Fruit fly (Drosophila melanogaster): Measurements from ENCODE around the gene Ifrd1.

DNA sequence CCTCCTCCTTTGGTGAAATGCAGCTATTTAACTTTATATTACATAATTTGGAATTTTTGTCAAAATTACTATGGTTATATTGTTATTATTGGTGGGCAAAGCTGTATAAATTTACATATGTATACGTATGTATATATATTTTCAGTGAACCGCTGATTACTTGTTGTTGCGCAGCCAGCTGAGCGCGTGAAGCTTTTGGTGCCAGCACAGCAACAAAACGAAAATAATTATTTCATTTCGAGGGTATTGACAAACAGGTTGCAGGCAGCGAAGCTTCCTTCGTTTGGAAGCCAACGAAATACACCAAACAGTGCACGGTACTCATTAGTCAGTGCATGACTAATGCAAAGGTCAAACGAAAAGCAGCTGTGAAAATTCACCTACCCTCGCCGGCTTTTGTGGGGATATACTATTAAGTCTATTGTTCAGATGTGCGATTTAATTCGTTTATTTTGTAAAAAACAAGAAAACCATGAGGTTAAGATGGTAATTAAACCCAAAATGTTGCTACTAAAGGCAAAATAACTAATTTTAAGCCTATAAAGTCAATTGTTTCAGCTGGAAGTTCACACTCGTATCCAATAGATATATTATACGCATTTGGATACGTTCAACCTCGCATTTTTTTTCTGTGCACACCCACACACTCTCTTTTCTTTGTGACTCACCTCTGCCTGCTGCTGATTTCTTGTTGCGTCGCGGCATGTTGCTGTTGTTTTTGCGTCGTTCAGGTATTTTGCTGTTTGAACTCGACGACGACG lies 1.1 kb downstream of the Ifrd1 start:
- TF ChIP-seq pan (optimal IDR thresholded peaks at IDR 0.05), result no peak
- TF ChIP-seq EcR (GFP tag; optimal IDR thresholded peaks at IDR 0.05), result no peak
- TF ChIP-seq usp (GFP tag; optimal IDR thresholded peaks at IDR 0.05), result no peak
- TF ChIP-seq Dll (optimal IDR thresholded peaks at IDR 0.05), result no peak
- TF ChIP-seq psq (optimal IDR thresholded peaks at IDR 0.05), result no peak
- TF ChIP-seq CG8478 (optimal IDR thresholded peaks at IDR 0.05), result no peak
